Fruit fly (Drosophila melanogaster) whole organism, wandering third instar larva: ENCODE results near the gene gfzf.
A peak's percentile ranks its signal among the peaks of the same experiment; 100 is the strongest.

ENCODE experiments used
- Abd-B ChIP-seq: fragments of >200 bp; optimal IDR thresholded peaks from 2 replicates; lab custom pipeline; 2017; ENCODE audit warnings: missing biosample characterization, missing genetic modification characterization
- CG32264 ChIP-seq: fragments of 200-800 bp; sonication (Bioruptor generic); optimal IDR thresholded peaks from 2 replicates; lab custom pipeline; 2016; ENCODE audit warnings: missing biosample characterization, missing genetic modification characterization
- CG9705 ChIP-seq: fragments of 200-800 bp; sonication (Bioruptor generic); optimal IDR thresholded peaks from 2 replicates; lab custom pipeline; 2018; ENCODE audit warnings: missing biosample characterization, mild to moderate bottlenecking, missing genetic modification characterization
- CrebA ChIP-seq: fragments of 200-800 bp; sonication (Bioruptor generic); optimal IDR thresholded peaks from 2 replicates; lab custom pipeline; 2016; ENCODE audit warnings: missing biosample characterization, mild to moderate bottlenecking, missing genetic modification characterization, borderline replicate concordance
- Dfd ChIP-seq: fragments of >200 bp; optimal IDR thresholded peaks from 2 replicates; lab custom pipeline; 2017; ENCODE audit warnings: missing biosample characterization, missing genetic modification characterization
- Dif ChIP-seq: fragments of 200-275, 200-300 bp; sonication (Bioruptor generic); optimal IDR thresholded peaks from 2 replicates; lab custom pipeline; 2018; ENCODE audit warnings: missing biosample characterization, missing genetic modification characterization; ENCODE audit not compliant: partially characterized antibody
- GATAd ChIP-seq: sonication (Bioruptor generic); optimal IDR thresholded peaks from 2 replicates; lab custom pipeline; 2016; ENCODE audit warnings: missing biosample characterization, missing genetic modification characterization
- HLH106 ChIP-seq: fragments of 200-800 bp; optimal IDR thresholded peaks from 3 replicates; lab custom pipeline; 2019; ENCODE audit warnings: missing biosample characterization, mild to moderate bottlenecking, missing genetic modification characterization, moderate library complexity
- Hnf4 ChIP-seq: fragments of 200-800 bp; sonication (Bioruptor generic); optimal IDR thresholded peaks from 2 replicates; lab custom pipeline; 2016; ENCODE audit warnings: missing biosample characterization, mild to moderate bottlenecking, missing genetic modification characterization
- Hr78 ChIP-seq: fragments of >200 bp; optimal IDR thresholded peaks from 2 replicates; lab custom pipeline; 2017; ENCODE audit warnings: missing biosample characterization, missing genetic modification characterization
- Hr83 ChIP-seq: fragments of 200-300 bp; sonication (Bioruptor generic); optimal IDR thresholded peaks from 2 replicates; lab custom pipeline; 2016; ENCODE audit warnings: missing biosample characterization, mild to moderate bottlenecking, missing genetic modification characterization, moderate library complexity; ENCODE audit not compliant: poor library complexity, severe bottlenecking
- Jra ChIP-seq: sonication (Bioruptor generic); optimal IDR thresholded peaks from 2 replicates; lab custom pipeline; 2016; ENCODE audit warnings: missing biosample characterization, missing genetic modification characterization
- Myc ChIP-seq: fragments of >200 bp; optimal IDR thresholded peaks from 2 replicates; lab custom pipeline; 2017
- N ChIP-seq: fragments of >200 bp; optimal IDR thresholded peaks from 2 replicates; lab custom pipeline; 2018; ENCODE audit warnings: missing biosample characterization, missing external identifiers, missing genetic modification characterization
- OdsH ChIP-seq: fragments of 200-800 bp; sonication (Bioruptor generic); optimal IDR thresholded peaks from 2 replicates; lab custom pipeline; 2016; ENCODE audit warnings: missing biosample characterization, mild to moderate bottlenecking, missing genetic modification characterization
- Rel ChIP-seq, 2 experiments: fragments of 200-800 bp; sonication (Bioruptor generic) in 1 of 2; optimal IDR thresholded peaks; 2 replicates in 1 of 2; 3 replicates in 1 of 2; lab custom pipeline; 2016 to 2019; ENCODE audit warnings: mild to moderate bottlenecking in 2 of 2, missing biosample characterization in 2 of 2, missing genetic modification characterization in 2 of 2, moderate library complexity in 1 of 2
- Sp1 ChIP-seq: fragments of 200-800 bp; sonication (Bioruptor generic); optimal IDR thresholded peaks from 3 replicates; lab custom pipeline; 2019; ENCODE audit warnings: missing biosample characterization, mild to moderate bottlenecking, missing genetic modification characterization, moderate library complexity
- Vsx2 ChIP-seq: fragments of 200-300, 225-300 bp; sonication (Bioruptor generic); optimal IDR thresholded peaks from 2 replicates; lab custom pipeline; 2018; ENCODE audit warnings: missing biosample characterization, missing genetic modification characterization; ENCODE audit not compliant: partially characterized antibody
- br ChIP-seq: fragments of 200-800 bp; sonication (Bioruptor generic); optimal IDR thresholded peaks from 2 replicates; lab custom pipeline; 2016; ENCODE audit warnings: missing biosample characterization, missing genetic modification characterization
- brk ChIP-seq: fragments of 200-800 bp; sonication (Bioruptor generic); optimal IDR thresholded peaks from 2 replicates; lab custom pipeline; 2016; ENCODE audit warnings: missing biosample characterization, mild to moderate bottlenecking, missing genetic modification characterization
- dl ChIP-seq, 2 experiments: fragments of 175-275, 200-275 bp in 1 of 2; fragments of 200-275 bp in 1 of 2; sonication (Bioruptor generic); optimal IDR thresholded peaks; lab custom pipeline; 2018; ENCODE audit warnings: mild to moderate bottlenecking in 2 of 2, missing biosample characterization in 2 of 2, missing genetic modification characterization in 2 of 2, moderate library complexity in 2 of 2; ENCODE audit not compliant: partially characterized antibody in 2 of 2, insufficient read depth in 1 of 2
- dmrt93B ChIP-seq: fragments of 200-800 bp; sonication (Bioruptor generic); optimal IDR thresholded peaks from 2 replicates; lab custom pipeline; 2018; ENCODE audit warnings: missing biosample characterization, mild to moderate bottlenecking, missing genetic modification characterization
- dsf ChIP-seq: sonication (Bioruptor generic); optimal IDR thresholded peaks from 2 replicates; lab custom pipeline; 2016; ENCODE audit warnings: missing biosample characterization, missing genetic modification characterization, borderline replicate concordance
- ey ChIP-seq: fragments of 200-800 bp; sonication (Bioruptor generic); optimal IDR thresholded peaks from 2 replicates; lab custom pipeline; 2016; ENCODE audit warnings: missing biosample characterization, missing genetic modification characterization
- foxo ChIP-seq, 2 experiments: fragments of 200-800 bp; sonication (Bioruptor generic); optimal IDR thresholded peaks; 2 replicates in 1 of 2; 3 replicates in 1 of 2; lab custom pipeline; 2016 to 2017; ENCODE audit warnings: missing biosample characterization in 2 of 2, missing genetic modification characterization in 2 of 2
- fru ChIP-seq: fragments of 200-800 bp; sonication (Bioruptor generic); optimal IDR thresholded peaks from 3 replicates; lab custom pipeline; 2016; ENCODE audit warnings: missing biosample characterization, mild to moderate bottlenecking, missing genetic modification characterization
- h ChIP-seq: fragments of 200-800 bp; sonication (Bioruptor generic); optimal IDR thresholded peaks from 3 replicates; lab custom pipeline; 2016; ENCODE audit warnings: missing biosample characterization, mild to moderate bottlenecking, missing genetic modification characterization
- jim ChIP-seq: fragments of 175-275, 200-325 bp; sonication (Bioruptor generic); optimal IDR thresholded peaks from 2 replicates; lab custom pipeline; 2016; ENCODE audit warnings: missing biosample characterization, mild to moderate bottlenecking, missing genetic modification characterization
- lola ChIP-seq: fragments of >200 bp; optimal IDR thresholded peaks from 2 replicates; lab custom pipeline; 2017; ENCODE audit warnings: missing biosample characterization, missing genetic modification characterization
- pan ChIP-seq: fragments of >200 bp; optimal IDR thresholded peaks from 2 replicates; lab custom pipeline; 2017
- psq ChIP-seq: fragments of 200-800 bp; sonication (Bioruptor generic); optimal IDR thresholded peaks from 3 replicates; lab custom pipeline; 2017; ENCODE audit warnings: missing biosample characterization, mild to moderate bottlenecking, missing genetic modification characterization, moderate library complexity
- sage ChIP-seq: fragments of 200-800 bp; sonication (Bioruptor generic); optimal IDR thresholded peaks from 2 replicates; lab custom pipeline; 2016; ENCODE audit warnings: missing biosample characterization, mild to moderate bottlenecking, missing genetic modification characterization
- sv ChIP-seq: fragments of 200-800 bp; sonication (Bioruptor generic); optimal IDR thresholded peaks from 3 replicates; lab custom pipeline; 2016; ENCODE audit warnings: missing biosample characterization, missing genetic modification characterization
- tai ChIP-seq: sonication (Bioruptor generic); optimal IDR thresholded peaks from 2 replicates; lab custom pipeline; 2016; ENCODE audit warnings: missing biosample characterization, missing genetic modification characterization
- usp ChIP-seq: fragments of >200 bp; optimal IDR thresholded peaks from 2 replicates; lab custom pipeline; 2017; ENCODE audit warnings: missing biosample characterization, missing genetic modification characterization
- woc ChIP-seq: sonication (Bioruptor generic); optimal IDR thresholded peaks from 2 replicates; lab custom pipeline; 2016; ENCODE audit warnings: missing biosample characterization, mild to moderate bottlenecking, missing genetic modification characterization

gfzf gene

DNA sequence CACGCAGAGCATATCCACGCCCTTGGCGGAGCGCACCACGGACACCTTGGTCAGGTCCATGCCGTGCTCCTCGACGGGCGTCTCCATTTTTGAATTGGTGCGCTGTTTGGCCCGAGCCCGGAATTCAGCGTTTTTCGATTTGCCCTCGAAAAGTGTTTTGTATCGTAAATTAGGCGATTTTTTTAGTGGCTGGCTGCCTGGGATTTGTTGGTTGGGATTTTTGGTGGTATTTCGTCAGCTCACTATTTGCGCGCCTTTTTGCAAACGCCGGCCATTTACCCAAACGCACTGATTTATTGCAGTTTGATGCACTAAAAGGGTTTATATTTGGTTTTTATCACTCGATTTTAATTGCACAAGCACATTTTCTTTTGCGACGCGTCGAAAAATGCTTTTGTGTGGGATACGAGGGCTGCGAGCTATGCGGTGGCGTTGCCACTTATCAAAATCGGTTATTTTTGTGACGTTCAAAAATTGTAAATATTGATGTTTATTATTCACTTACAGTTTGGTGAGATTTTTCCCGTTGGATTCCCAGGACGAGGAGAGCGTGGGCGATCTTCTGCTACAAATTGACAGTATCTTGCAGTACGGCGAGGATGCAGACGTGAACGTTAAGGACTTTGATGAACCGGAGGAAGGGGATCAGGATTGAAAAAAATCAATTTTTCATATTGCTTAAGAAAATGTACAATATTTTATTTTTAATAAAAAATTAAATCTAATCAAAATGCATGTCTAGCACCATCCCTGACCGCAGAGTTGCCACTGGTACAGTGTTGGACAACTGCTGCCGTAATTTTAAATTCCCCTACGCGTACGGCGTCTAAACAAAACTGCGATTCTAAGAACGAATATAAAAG lies at the start of gene gfzf, which contains the start of gene Sas-4:
Gene gfzf, minus strand, starts transcription at position 425 of the 863 bp plus-strand sequence.
Gene Sas-4, plus strand, starts transcription at position 824 of the 863 bp plus-strand sequence.
- TF ChIP-seq GATAd (peak; percentile 60), tai (GFP tag; lab: Kevin White, UChicago) (no peak), Hnf4 (GFP tag; lab: Kevin White, UChicago) (no peak), psq (GFP tag; lab: Kevin White, UChicago) (peak; percentile 46), pan (no peak), Sp1 (peak; percentile 51), h (GFP tag; lab: Kevin White, UChicago) (no peak), ey (GFP tag; lab: Kevin White, UChicago) (peak; percentile 55), Hr83 (GFP tag; lab: Kevin White, UChicago) (peak; percentile 23), fru (GFP tag; lab: Kevin White, UChicago) (no peak), jim (GFP tag; lab: Kevin White, UChicago) (no peak), CG9705 (GFP tag; lab: Kevin White, UChicago) (peak; percentile 33), Abd-B (GFP tag; lab: Kevin White, UChicago) (no peak), sv (GFP tag; lab: Kevin White, UChicago) (no peak), OdsH (GFP tag; lab: Kevin White, UChicago) (peak; percentile 52), Myc (lab: Kevin White, UChicago) (peak; percentile 15), HLH106 (peak; percentile 77), N (GFP tag; lab: Kevin White, UChicago) (no peak), woc (GFP tag; lab: Kevin White, UChicago) (no peak), Dif (GFP tag; lab: Kevin White, UChicago) (no peak), Vsx2 (no peak), dl (GFP tag; optimal IDR thresholded peaks at IDR 0.05; lab: Kevin White, UChicago; ENCODE audit: insufficient read depth in 1 of 2, partially characterized antibody in 2 of 2) (no peak), Rel (GFP tag; optimal IDR thresholded peaks at IDR 0.05; lab: Kevin White, UChicago) (no peak), Rel (tag; optimal IDR thresholded peaks at IDR 0.05; lab: Kevin White, UChicago) (peak; percentile 13), lola (GFP tag; lab: Kevin White, UChicago) (no peak), CG32264 (no peak), br (no peak), Jra (GFP tag; lab: Kevin White, UChicago) (no peak), foxo (GFP tag; optimal IDR thresholded peaks at IDR 0.05; lab: Kevin White, UChicago) (peak in 1 of 2 experiments; percentile 81), CrebA (GFP tag; lab: Kevin White, UChicago) (no peak), dsf (GFP tag; lab: Kevin White, UChicago) (peak; percentile 33), usp (GFP tag; lab: Kevin White, UChicago) (no peak), sage (GFP tag; lab: Kevin White, UChicago) (no peak), brk (GFP tag; lab: Kevin White, UChicago) (no peak), Dfd (GFP tag; lab: Kevin White, UChicago) (no peak), Hr78 (no peak), dmrt93B (GFP tag; lab: Kevin White, UChicago) (peak; percentile 69)

DNA sequence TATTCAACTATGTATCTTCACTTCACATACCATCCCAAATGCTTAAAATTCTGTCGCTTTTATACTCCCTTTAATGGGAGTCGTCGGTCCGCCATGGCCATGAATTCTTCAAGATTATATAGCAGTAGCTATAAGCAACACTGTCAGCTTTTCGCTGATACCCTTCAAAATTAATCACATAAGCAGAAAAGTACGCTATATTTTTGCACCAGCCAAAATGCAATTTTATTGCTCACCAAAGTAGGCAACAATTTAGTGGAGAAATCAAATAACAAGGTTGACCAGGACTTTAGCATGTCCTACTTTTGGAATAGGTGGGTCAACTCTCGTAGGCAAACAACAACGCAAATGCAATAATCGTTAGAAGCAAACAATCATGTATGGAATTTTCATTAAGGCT lies 49.1 kb upstream of the gfzf start:
- no peak for TF ChIP-seq ey (GFP tag; lab: Kevin White, UChicago)
- peak; percentile 76 for TF ChIP-seq N (GFP tag; lab: Kevin White, UChicago)
- TF ChIP-seq lola (GFP tag; lab: Kevin White, UChicago): peak; percentile 7
- TF ChIP-seq Dfd (GFP tag; lab: Kevin White, UChicago): no peak
- TF ChIP-seq Vsx2: peak; percentile 81
- TF ChIP-seq pan: no peak
- no peak for TF ChIP-seq dmrt93B (GFP tag; lab: Kevin White, UChicago)
- peak; percentile 54 for TF ChIP-seq Dif (GFP tag; lab: Kevin White, UChicago)
- no peak for TF ChIP-seq CG9705 (GFP tag; lab: Kevin White, UChicago)
- peak; percentile 90 for TF ChIP-seq Myc (lab: Kevin White, UChicago)
- no peak for TF ChIP-seq Rel (GFP tag; optimal IDR thresholded peaks at IDR 0.05; lab: Kevin White, UChicago)
- TF ChIP-seq Rel (tag; optimal IDR thresholded peaks at IDR 0.05; lab: Kevin White, UChicago): no peak
- peak in 1 of 2 experiments; percentile 31 for TF ChIP-seq dl (GFP tag; optimal IDR thresholded peaks at IDR 0.05; lab: Kevin White, UChicago; ENCODE audit: insufficient read depth in 1 of 2, partially characterized antibody in 2 of 2)
- TF ChIP-seq usp (GFP tag; lab: Kevin White, UChicago): no peak
- TF ChIP-seq OdsH (GFP tag; lab: Kevin White, UChicago): no peak
